Fruit fly (Drosophila melanogaster) whole organism, embryonic: Measurements from ENCODE around the gene MESR3.

ENCODE experiments used
- Ada2b ChIP-seq: fragments of 200-800 bp; sonication (Bioruptor generic); IDR thresholded peaks from 2 replicates; pipeline ENCODE4 v1.3.6; 2022; ENCODE audit warnings: missing biosample characterization, missing genetic modification characterization
- BEAF-32 ChIP-seq: fragments of 200-800 bp; sonication (Bioruptor generic); optimal IDR thresholded peaks from 3 replicates; lab custom pipeline; 2017; ENCODE audit warnings: missing biosample characterization, missing genetic modification characterization, mild to moderate bottlenecking, moderate library complexity, missing genetic modification reagents
- CG11456 ChIP-seq: fragments of 200-800 bp; sonication (Bioruptor generic); IDR thresholded peaks from 3 replicates; pipeline ENCODE4 v1.3.6; 2022; ENCODE audit warnings: missing biosample characterization, missing genetic modification characterization
- CG11695 ChIP-seq: fragments of 200-800 bp; sonication (Bioruptor generic); IDR thresholded peaks from 3 replicates; pipeline ENCODE4 v1.3.6; 2022; ENCODE audit warnings: missing biosample characterization, missing genetic modification characterization
- CG12769 ChIP-seq: fragments of 200-800 bp; sonication (Bioruptor generic); optimal IDR thresholded peaks from 2 replicates; lab custom pipeline; 2019; ENCODE audit warnings: missing biosample characterization, mild to moderate bottlenecking, missing genetic modification characterization, moderate library complexity
- CG15073 ChIP-seq: fragments of 200-800 bp; sonication (Bioruptor generic); optimal IDR thresholded peaks from 2 replicates; lab custom pipeline; 2016; ENCODE audit warnings: missing biosample characterization, missing genetic modification characterization
- CG17328 ChIP-seq: fragments of 200-800 bp; sonication (Bioruptor generic); IDR thresholded peaks from 2 replicates; pipeline ENCODE4 v1.3.6; 2022; ENCODE audit warnings: missing biosample characterization, missing genetic modification characterization
- CG17359 ChIP-seq: fragments of 200-800 bp; sonication (Bioruptor generic); optimal IDR thresholded peaks from 3 replicates; lab custom pipeline; 2018; ENCODE audit warnings: missing biosample characterization, mild to moderate bottlenecking, missing genetic modification characterization, moderate library complexity
- CG31441 ChIP-seq: fragments of 200-800 bp; sonication (Bioruptor generic); IDR thresholded peaks from 2 replicates; pipeline ENCODE4 v1.3.6; 2022; ENCODE audit warnings: missing biosample characterization, missing genetic modification characterization
- CG3995 ChIP-seq: fragments of 200-800 bp; sonication (Bioruptor generic); optimal IDR thresholded peaks from 3 replicates; lab custom pipeline; 2016; ENCODE audit warnings: missing biosample characterization, missing genetic modification characterization
- CG6272 ChIP-seq: fragments of 200-800 bp; sonication (Bioruptor generic); IDR thresholded peaks from 2 replicates; pipeline ENCODE4 v1.3.6; 2022; ENCODE audit warnings: missing biosample characterization, missing genetic modification characterization
- CG6813 ChIP-seq: fragments of 200-800 bp; sonication (Bioruptor generic); optimal IDR thresholded peaks from 2 replicates; lab custom pipeline; 2017; ENCODE audit warnings: missing biosample characterization, missing genetic modification characterization, mild to moderate bottlenecking, moderate library complexity, missing genetic modification reagents
- CG9817 ChIP-seq: fragments of 200-800 bp; sonication (Bioruptor generic); optimal IDR thresholded peaks from 2 replicates; lab custom pipeline; 2018; ENCODE audit warnings: missing biosample characterization, mild to moderate bottlenecking, missing genetic modification characterization, moderate library complexity
- Camta ChIP-seq: fragments of 200-800 bp; sonication (Bioruptor generic); optimal IDR thresholded peaks from 2 replicates; lab custom pipeline; 2016; ENCODE audit warnings: missing biosample characterization, missing genetic modification characterization
- Dref ChIP-seq: fragments of 200-800 bp; sonication (Bioruptor generic); IDR thresholded peaks from 2 replicates; pipeline ENCODE4 v1.3.6; 2022; ENCODE audit warnings: missing biosample characterization, missing genetic modification characterization
- Elba2 ChIP-seq: fragments of 200-800 bp; sonication (Bioruptor generic); optimal IDR thresholded peaks from 3 replicates; lab custom pipeline; 2016; ENCODE audit warnings: missing biosample characterization, missing genetic modification characterization
- Fer3 ChIP-seq: fragments of 200-800 bp; sonication (Bioruptor generic); optimal IDR thresholded peaks from 2 replicates; lab custom pipeline; 2018; ENCODE audit warnings: missing biosample characterization, mild to moderate bottlenecking, missing genetic modification characterization, moderate library complexity
- HLH4C ChIP-seq: fragments of 200-800 bp; sonication (Bioruptor generic); IDR thresholded peaks from 3 replicates; pipeline ENCODE4 v1.3.6; 2022; ENCODE audit warnings: missing biosample characterization, missing genetic modification characterization; ENCODE audit not compliant: partially characterized antibody
- Hmx ChIP-seq: fragments of 200-800 bp; sonication (Bioruptor generic); optimal IDR thresholded peaks from 2 replicates; lab custom pipeline; 2016; ENCODE audit warnings: missing biosample characterization, missing genetic modification characterization
- Hsf ChIP-seq: fragments of 200-800 bp; sonication (Bioruptor generic); optimal IDR thresholded peaks from 3 replicates; lab custom pipeline; 2016; ENCODE audit warnings: missing biosample characterization, missing genetic modification characterization
- Lhr ChIP-seq: fragments of 200-800 bp; sonication (Bioruptor generic); optimal IDR thresholded peaks from 3 replicates; lab custom pipeline; 2017; ENCODE audit warnings: mild to moderate bottlenecking, missing biosample characterization, missing genetic modification reagents, missing genetic modification characterization
- Meics ChIP-seq: fragments of 200-800 bp; sonication (Bioruptor generic); optimal IDR thresholded peaks from 2 replicates; lab custom pipeline; 2017; ENCODE audit warnings: missing biosample characterization, mild to moderate bottlenecking, missing genetic modification characterization
- Myb ChIP-seq: fragments of 200-800 bp; sonication (Bioruptor generic); optimal IDR thresholded peaks from 2 replicates; lab custom pipeline; 2016; ENCODE audit warnings: missing biosample characterization, missing genetic modification characterization
- Sox102F ChIP-seq: fragments of 200-800 bp; sonication (Bioruptor generic); optimal IDR thresholded peaks from 2 replicates; lab custom pipeline; 2018; ENCODE audit warnings: missing biosample characterization, mild to moderate bottlenecking, missing genetic modification characterization, moderate library complexity
- Sry-β ChIP-seq: fragments of 200-800 bp; sonication (Bioruptor generic); optimal IDR thresholded peaks from 2 replicates; lab custom pipeline; 2018; ENCODE audit warnings: missing biosample characterization, mild to moderate bottlenecking, missing genetic modification characterization, moderate library complexity
- Tbp ChIP-seq: fragments of >200 bp; optimal IDR thresholded peaks from 2 replicates; lab custom pipeline; 2018; ENCODE audit warnings: missing biosample characterization, missing genetic modification characterization
- ab ChIP-seq: fragments of 200-800 bp; sonication (Bioruptor generic); optimal IDR thresholded peaks from 2 replicates; lab custom pipeline; 2016; ENCODE audit warnings: missing biosample characterization, missing genetic modification characterization
- al ChIP-seq: fragments of 200-800 bp; sonication (Bioruptor generic); IDR thresholded peaks from 2 replicates; pipeline ENCODE4 v1.3.6; 2022; ENCODE audit warnings: missing biosample characterization, missing genetic modification characterization
- ash1 ChIP-seq: fragments of 200-800 bp; sonication (Bioruptor generic); optimal IDR thresholded peaks from 2 replicates; lab custom pipeline; 2018; ENCODE audit warnings: missing biosample characterization, mild to moderate bottlenecking, missing genetic modification characterization
- az2 ChIP-seq: fragments of 200-800 bp; sonication (Bioruptor generic); optimal IDR thresholded peaks from 3 replicates; lab custom pipeline; 2016; ENCODE audit warnings: missing biosample characterization, missing genetic modification characterization
- cad ChIP-seq: fragments of >200 bp; optimal IDR thresholded peaks from 2 replicates; lab custom pipeline; 2017; ENCODE audit warnings: missing biosample characterization, missing genetic modification characterization
- cas ChIP-seq: fragments of 200-800 bp; sonication (Bioruptor generic); IDR thresholded peaks from 2 replicates; pipeline ENCODE4 v1.3.6; 2022; ENCODE audit warnings: missing biosample characterization, missing genetic modification characterization
- chif ChIP-seq, 2 experiments: fragments of 200-800 bp; sonication (Bioruptor generic); optimal IDR thresholded peaks; 3 replicates each; lab custom pipeline; 2016; ENCODE audit warnings: missing biosample characterization in 2 of 2, missing genetic modification characterization in 2 of 2
- ci ChIP-seq: fragments of 200-800 bp; sonication (Bioruptor generic); IDR thresholded peaks from 3 replicates; pipeline ENCODE4 v1.3.6; 2022; ENCODE audit warnings: missing biosample characterization, missing genetic modification characterization
- gem ChIP-seq: fragments of 200-800 bp; sonication (Bioruptor generic); optimal IDR thresholded peaks from 2 replicates; lab custom pipeline; 2019; ENCODE audit warnings: missing biosample characterization, mild to moderate bottlenecking, missing genetic modification characterization, moderate library complexity
- hkb ChIP-seq, 2 experiments: fragments of 200-800 bp in 1 of 2; fragments of >200 bp in 1 of 2; sonication (Bioruptor generic) in 1 of 2; IDR thresholded peaks in 1 of 2; optimal IDR thresholded peaks in 1 of 2; 2 replicates each; pipeline versions ENCODE4 v1.3.6 to Lab custom; 2017 to 2022; ENCODE audit warnings: missing biosample characterization in 1 of 2, missing genetic modification characterization in 1 of 2
- jumu ChIP-seq: fragments of 200-800 bp; sonication (Bioruptor generic); optimal IDR thresholded peaks from 3 replicates; lab custom pipeline; 2016; ENCODE audit warnings: missing biosample characterization, missing genetic modification characterization
- nmo ChIP-seq: fragments of 200-800 bp; sonication (Bioruptor generic); optimal IDR thresholded peaks from 2 replicates; lab custom pipeline; 2018; ENCODE audit warnings: missing biosample characterization, mild to moderate bottlenecking, missing genetic modification characterization, moderate library complexity
- p53 ChIP-seq: fragments of 200-800 bp; sonication (Bioruptor generic); optimal IDR thresholded peaks from 2 replicates; lab custom pipeline; 2016; ENCODE audit warnings: missing biosample characterization, missing genetic modification characterization
- pb ChIP-seq: fragments of 200-800 bp; sonication (Bioruptor generic); optimal IDR thresholded peaks from 3 replicates; lab custom pipeline; 2016; ENCODE audit warnings: missing biosample characterization, missing genetic modification characterization
- pho ChIP-seq: fragments of 200-800 bp; sonication (Bioruptor generic); optimal IDR thresholded peaks from 2 replicates; lab custom pipeline; 2016; ENCODE audit warnings: missing biosample characterization, missing genetic modification characterization
- pzg ChIP-seq: fragments of 200-800 bp; sonication (Bioruptor generic); optimal IDR thresholded peaks from 3 replicates; lab custom pipeline; 2018; ENCODE audit warnings: missing biosample characterization, mild to moderate bottlenecking, missing genetic modification characterization, moderate library complexity
- sim ChIP-seq: fragments of 200-800 bp; sonication (Bioruptor generic); IDR thresholded peaks from 2 replicates; pipeline ENCODE4 v1.3.6; 2022; ENCODE audit warnings: missing biosample characterization, missing genetic modification characterization
- slp2 ChIP-seq: fragments of 200-800 bp; sonication (Bioruptor generic); optimal IDR thresholded peaks from 2 replicates; lab custom pipeline; 2016; ENCODE audit warnings: missing biosample characterization, missing genetic modification characterization
- sr ChIP-seq: fragments of 200-800 bp; sonication (Bioruptor generic); IDR thresholded peaks from 3 replicates; pipeline ENCODE4 v1.3.6; 2022; ENCODE audit warnings: missing biosample characterization, missing genetic modification characterization
- ssp ChIP-seq: fragments of 200-800 bp; sonication (Bioruptor generic); IDR thresholded peaks from 2 replicates; pipeline ENCODE4 v1.3.6; 2022; ENCODE audit warnings: missing biosample characterization, missing genetic modification characterization
- stc ChIP-seq: fragments of 200-800 bp; sonication (Bioruptor generic); IDR thresholded peaks from 2 replicates; pipeline ENCODE4 v1.3.6; 2022; ENCODE audit warnings: missing biosample characterization, missing genetic modification characterization
- stwl ChIP-seq: fragments of 200-800 bp; sonication (Bioruptor generic); optimal IDR thresholded peaks from 3 replicates; lab custom pipeline; 2018; ENCODE audit warnings: missing biosample characterization, mild to moderate bottlenecking, missing genetic modification characterization, moderate library complexity
- tna ChIP-seq: fragments of 200-800 bp; sonication (Bioruptor generic); IDR thresholded peaks from 2 replicates; pipeline ENCODE4 v1.3.6; 2022; ENCODE audit warnings: missing biosample characterization, missing genetic modification characterization; ENCODE audit not compliant: partially characterized antibody

The MESR3 gene

DNA sequence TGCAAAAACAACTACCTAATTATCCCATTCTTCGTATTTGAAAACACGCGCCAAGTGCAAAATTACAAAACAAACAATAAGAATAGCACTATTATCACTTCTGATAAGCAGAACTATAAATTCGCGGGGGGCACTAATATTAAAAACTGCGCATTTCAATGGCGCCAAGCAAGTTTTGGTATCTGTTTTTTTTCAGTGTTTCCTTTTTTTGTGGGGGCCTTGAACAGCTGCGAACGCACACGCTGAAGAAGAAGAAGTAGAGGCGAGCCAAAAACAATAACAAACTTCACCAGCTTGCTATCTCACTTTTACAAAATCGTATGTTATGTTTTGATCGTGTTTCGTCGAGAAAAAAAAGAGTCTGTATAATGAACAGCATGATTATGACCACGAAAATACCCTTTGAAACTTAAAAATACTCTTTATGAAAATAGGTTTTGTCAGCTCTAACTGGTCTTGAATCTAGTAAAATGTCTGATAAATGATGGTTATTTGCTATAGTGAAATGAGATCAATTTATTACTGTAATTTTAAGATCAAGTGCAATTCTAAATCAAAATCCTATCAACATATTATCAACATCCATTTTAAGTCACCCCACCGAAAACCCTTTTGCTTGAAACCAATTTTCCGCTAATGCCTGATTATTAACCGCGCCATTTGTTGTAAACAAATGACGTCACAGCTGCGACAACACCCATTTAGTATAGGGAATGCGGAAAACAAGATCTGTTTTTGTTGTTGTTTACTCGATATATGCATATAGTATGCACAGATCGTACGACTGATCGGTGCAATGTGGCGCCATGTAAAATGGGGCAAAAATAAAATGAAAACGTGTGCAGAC is 77.0 kb downstream of the MESR3 start (continued):
- TF ChIP-seq HLH4C (GFP tag; lab: Robert Waterston, UW) (no peak), sim (GFP tag; lab: Robert Waterston, UW) (no peak; the same call in 1 of the 2 replicates), CG9817 (peak; percentile 2), Meics (GFP tag; lab: Kevin White, UChicago) (peak; percentile 63), CG6272 (peak; percentile 41; the same call in 1 of the 2 replicates), Lhr (GFP tag; lab: Kevin White, UChicago) (no peak), pho (GFP tag; lab: Kevin White, UChicago) (peak; percentile 15), cas (no peak), CG17328 (GFP tag; lab: Robert Waterston, UW) (peak; percentile 68), slp2 (GFP tag; lab: Kevin White, UChicago) (peak; percentile 36), ci (GFP tag; lab: Robert Waterston, UW) (peak; percentile 85), Sox102F (GFP tag; lab: Kevin White, UChicago) (peak; percentile 49), ab (peak; percentile 27), Sry-β (GFP tag; lab: Kevin White, UChicago) (no peak), pzg (GFP tag; lab: Kevin White, UChicago) (no peak), CG31441 (peak; percentile 62; the same call in 1 of the 2 replicates), CG11456 (GFP tag; lab: Robert Waterston, UW) (peak; percentile 81), Camta (GFP tag; lab: Kevin White, UChicago) (peak; percentile 56), az2 (GFP tag; lab: Kevin White, UChicago) (peak; percentile 44), Hsf (GFP tag; lab: Kevin White, UChicago) (peak; percentile 51), gem (peak; percentile 65), jumu (peak; percentile 67), Elba2 (GFP tag; lab: Kevin White, UChicago) (peak; percentile 72), Hmx (no peak), ssp (GFP tag; lab: Robert Waterston, UW) (no peak), hkb (optimal IDR thresholded peaks at IDR 0.05; lab: Kevin White, UChicago) (no peak), hkb (GFP tag; IDR thresholded peaks at IDR 0.05; lab: Robert Waterston, UW) (peak; percentile 67), chif (GFP tag; optimal IDR thresholded peaks at IDR 0.05; lab: Kevin White, UChicago) (peak in 1 of 2 experiments; percentile 43), Myb (GFP tag; lab: Kevin White, UChicago) (peak; percentile 40), p53 (GFP tag; lab: Kevin White, UChicago) (no peak), ash1 (GFP tag; lab: Kevin White, UChicago) (no peak), al (peak; percentile 52; the same call in 1 of the 2 replicates), Dref (GFP tag; lab: Robert Waterston, UW) (no peak), sr (GFP tag; lab: Robert Waterston, UW) (peak; percentile 49; the same call in 1 of the 3 replicates), BEAF-32 (GFP tag; lab: Kevin White, UChicago) (no peak), Fer3 (peak; percentile 16), CG11695 (GFP tag; lab: Robert Waterston, UW) (peak; percentile 36; the same call in 1 of the 3 replicates), Ada2b (GFP tag; lab: Robert Waterston, UW) (peak; percentile 67; the same call in 1 of the 2 replicates), nmo (GFP tag; lab: Kevin White, UChicago) (peak; percentile 9), CG12769 (tag; lab: Kevin White, UChicago) (peak; percentile 52), stwl (tag; lab: Kevin White, UChicago) (no peak), CG17359 (tag; lab: Kevin White, UChicago) (peak; percentile 63), stc (peak; percentile 33), cad (GFP tag; lab: Kevin White, UChicago) (no peak), CG15073 (GFP tag; lab: Kevin White, UChicago) (peak; percentile 7), Tbp (GFP tag; lab: Kevin White, UChicago) (no peak), tna (GFP tag; lab: Robert Waterston, UW) (no peak), CG6813 (GFP tag; lab: Kevin White, UChicago) (peak; percentile 44), CG3995 (GFP tag; lab: Kevin White, UChicago) (no peak), pb (GFP tag; lab: Kevin White, UChicago) (peak; percentile 19)
